Fruit fly (Drosophila melanogaster) whole organism, embryonic: ENCODE data around the gene GstD10.

Source experiments
- CG11247 ChIP-seq: fragments of 200-800 bp; sonication (Bioruptor generic); IDR thresholded peaks from 2 replicates; pipeline ENCODE4 v1.3.6; 2022; ENCODE audit warnings: missing biosample characterization, missing genetic modification characterization
- CG11696 ChIP-seq: fragments of 200-800 bp; sonication (Bioruptor generic); IDR thresholded peaks from 2 replicates; pipeline ENCODE4 v1.3.6; 2022; ENCODE audit warnings: missing biosample characterization, missing genetic modification characterization
- CG11723 ChIP-seq: fragments of 200-800 bp; sonication (Bioruptor generic); optimal IDR thresholded peaks from 2 replicates; lab custom pipeline; 2017; ENCODE audit warnings: missing biosample characterization, mild to moderate bottlenecking, missing genetic modification characterization
- CG12219 ChIP-seq: fragments of 200-800 bp; sonication (Bioruptor generic); optimal IDR thresholded peaks from 3 replicates; lab custom pipeline; 2018; ENCODE audit warnings: missing biosample characterization, mild to moderate bottlenecking, missing genetic modification characterization
- CG12744 ChIP-seq: fragments of 200-800 bp; sonication (Bioruptor generic); optimal IDR thresholded peaks from 2 replicates; lab custom pipeline; 2016; ENCODE audit warnings: missing biosample characterization, missing genetic modification characterization
- CG12942 ChIP-seq: fragments of 200-800 bp; sonication (Bioruptor generic); optimal IDR thresholded peaks from 3 replicates; lab custom pipeline; 2016; ENCODE audit warnings: missing biosample characterization, missing genetic modification characterization
- CG13296 ChIP-seq: fragments of 200-800 bp; sonication (Bioruptor generic); optimal IDR thresholded peaks from 3 replicates; lab custom pipeline; 2018; ENCODE audit warnings: missing biosample characterization, mild to moderate bottlenecking, missing genetic modification characterization
- CG13894 ChIP-seq: fragments of 200-800 bp; sonication (Bioruptor generic); optimal IDR thresholded peaks from 3 replicates; lab custom pipeline; 2018; ENCODE audit warnings: missing biosample characterization, mild to moderate bottlenecking, missing genetic modification characterization, moderate library complexity
- CG14710 ChIP-seq: fragments of 200-800 bp; sonication (Bioruptor generic); optimal IDR thresholded peaks from 3 replicates; lab custom pipeline; 2019; ENCODE audit warnings: missing biosample characterization, mild to moderate bottlenecking, missing genetic modification characterization, moderate library complexity
- CG1529 ChIP-seq: fragments of 200-800 bp; sonication (Bioruptor generic); optimal IDR thresholded peaks from 3 replicates; lab custom pipeline; 2018; ENCODE audit warnings: missing biosample characterization, missing genetic modification characterization
- CG1647 ChIP-seq: fragments of 200-800 bp; sonication (Bioruptor generic); optimal IDR thresholded peaks from 3 replicates; lab custom pipeline; 2016; ENCODE audit warnings: missing biosample characterization, missing genetic modification characterization
- CG17802 ChIP-seq: fragments of 200-800 bp; sonication (Bioruptor generic); optimal IDR thresholded peaks from 2 replicates; lab custom pipeline; 2018; ENCODE audit warnings: missing biosample characterization, mild to moderate bottlenecking, missing genetic modification characterization, moderate library complexity
- CG18011 ChIP-seq: fragments of 200-800 bp; sonication (Bioruptor generic); optimal IDR thresholded peaks from 2 replicates; lab custom pipeline; 2017; ENCODE audit warnings: missing biosample characterization, missing genetic modification characterization, mild to moderate bottlenecking, moderate library complexity, missing genotype
- CG1832 ChIP-seq: fragments of 200-800 bp; sonication (Bioruptor generic); optimal IDR thresholded peaks from 2 replicates; lab custom pipeline; 2017; ENCODE audit warnings: missing biosample characterization, mild to moderate bottlenecking, missing genetic modification characterization, inconsistent platforms
- CG34422 ChIP-seq: fragments of 200-800 bp; sonication (Bioruptor generic); IDR thresholded peaks from 3 replicates; pipeline ENCODE4 v1.3.6; 2022; ENCODE audit warnings: missing biosample characterization, missing genetic modification characterization
- CG4617 ChIP-seq: fragments of 200-800 bp; sonication (Bioruptor generic); optimal IDR thresholded peaks from 3 replicates; lab custom pipeline; 2016; ENCODE audit warnings: missing biosample characterization, missing genetic modification characterization, borderline replicate concordance
- CG6654 ChIP-seq: fragments of 200-800 bp; sonication (Bioruptor generic); optimal IDR thresholded peaks from 2 replicates; lab custom pipeline; 2017; ENCODE audit warnings: missing biosample characterization, mild to moderate bottlenecking, missing genetic modification characterization
- CG6765 ChIP-seq: fragments of 200-800 bp; sonication (Bioruptor generic); optimal IDR thresholded peaks from 3 replicates; lab custom pipeline; 2017; ENCODE audit warnings: missing biosample characterization, mild to moderate bottlenecking, missing genetic modification characterization
- CG6791 ChIP-seq: fragments of 200-800 bp; sonication (Bioruptor generic); IDR thresholded peaks from 3 replicates; pipeline ENCODE4 v1.3.6; 2022; ENCODE audit warnings: missing biosample characterization, missing genetic modification characterization; ENCODE audit not compliant: partially characterized antibody
- CG9932 ChIP-seq: fragments of 200-800 bp; sonication (Bioruptor generic); IDR thresholded peaks from 2 replicates; pipeline ENCODE4 v1.3.6; 2022; ENCODE audit warnings: missing biosample characterization, missing genetic modification characterization
- E2f2 ChIP-seq: fragments of 200-800 bp; sonication (Bioruptor generic); IDR thresholded peaks from 2 replicates; pipeline ENCODE4 v1.3.6; 2022; ENCODE audit warnings: missing biosample characterization, missing genetic modification characterization
- H15 ChIP-seq: fragments of 200-800 bp; sonication (Bioruptor generic); IDR thresholded peaks from 3 replicates; pipeline ENCODE4 v1.3.6; 2022; ENCODE audit warnings: missing biosample characterization, missing genetic modification characterization
- Hey ChIP-seq: fragments of 200-800 bp; sonication (Bioruptor generic); optimal IDR thresholded peaks from 3 replicates; lab custom pipeline; 2018; ENCODE audit warnings: missing biosample characterization, mild to moderate bottlenecking, missing genetic modification characterization
- Jarid2 ChIP-seq: fragments of 200-800 bp; sonication (Bioruptor generic); optimal IDR thresholded peaks from 3 replicates; lab custom pipeline; 2017; ENCODE audit warnings: mild to moderate bottlenecking, missing biosample characterization, missing genetic modification reagents, missing genetic modification characterization
- Lhr ChIP-seq: fragments of 200-800 bp; sonication (Bioruptor generic); optimal IDR thresholded peaks from 3 replicates; lab custom pipeline; 2017; ENCODE audit warnings: mild to moderate bottlenecking, missing biosample characterization, missing genetic modification reagents, missing genetic modification characterization
- Lim3 ChIP-seq: fragments of 200-800 bp; sonication (Bioruptor generic); IDR thresholded peaks from 2 replicates; pipeline ENCODE4 v1.3.6; 2022; ENCODE audit warnings: missing biosample characterization, missing genetic modification characterization
- Pdp1 ChIP-seq, 2 experiments: fragments of 200-800 bp; sonication (Bioruptor generic); optimal IDR thresholded peaks; 3 replicates each; lab custom pipeline; 2016; ENCODE audit warnings: missing biosample characterization in 2 of 2, missing genetic modification characterization in 2 of 2, mild to moderate bottlenecking in 1 of 2, moderate library complexity in 1 of 2
- Six4 ChIP-seq: fragments of 200-800 bp; sonication (Bioruptor generic); optimal IDR thresholded peaks from 2 replicates; lab custom pipeline; 2016; ENCODE audit warnings: missing biosample characterization, missing genetic modification characterization
- Trl ChIP-seq, 3 experiments: fragments of >200 bp in 2 of 3; fragments of 200-800 bp in 1 of 3; sonication (Bioruptor generic) in 1 of 3; optimal IDR thresholded peaks; 2 replicates in 1 of 3; 3 replicates in 2 of 3; lab custom pipeline; 2016 to 2017; ENCODE audit warnings: missing biosample characterization in 1 of 3, missing genetic modification characterization in 1 of 3
- Vsx1 ChIP-seq: fragments of 200-800 bp; sonication (Bioruptor generic); optimal IDR thresholded peaks from 2 replicates; lab custom pipeline; 2017; ENCODE audit warnings: missing biosample characterization, mild to moderate bottlenecking, missing genetic modification characterization, missing genetic modification reagents
- ac ChIP-seq: fragments of 200-800 bp; sonication (Bioruptor generic); optimal IDR thresholded peaks from 3 replicates; lab custom pipeline; 2017; ENCODE audit warnings: missing biosample characterization, mild to moderate bottlenecking, missing genetic modification characterization
- bcd ChIP-seq: fragments of 200-800 bp; sonication (Bioruptor generic); optimal IDR thresholded peaks from 2 replicates; lab custom pipeline; 2017; ENCODE audit warnings: missing biosample characterization, mild to moderate bottlenecking, missing genetic modification characterization
- bigmax ChIP-seq: fragments of 200-800 bp; sonication (Bioruptor generic); optimal IDR thresholded peaks from 2 replicates; lab custom pipeline; 2018; ENCODE audit warnings: missing biosample characterization, mild to moderate bottlenecking, missing genetic modification characterization
- br ChIP-seq: fragments of >200 bp; optimal IDR thresholded peaks from 2 replicates; lab custom pipeline; 2017
- cato ChIP-seq: fragments of 200-800 bp; sonication (Bioruptor generic); optimal IDR thresholded peaks from 2 replicates; lab custom pipeline; 2016; ENCODE audit warnings: missing biosample characterization, missing genetic modification characterization, borderline replicate concordance
- ci ChIP-seq: fragments of 200-800 bp; sonication (Bioruptor generic); IDR thresholded peaks from 3 replicates; pipeline ENCODE4 v1.3.6; 2022; ENCODE audit warnings: missing biosample characterization, missing genetic modification characterization
- ems ChIP-seq: fragments of 200-800 bp; sonication (Bioruptor generic); optimal IDR thresholded peaks from 3 replicates; lab custom pipeline; 2016; ENCODE audit warnings: missing biosample characterization, missing genetic modification characterization
- fd64A ChIP-seq: fragments of 200-800 bp; sonication (Bioruptor generic); optimal IDR thresholded peaks from 3 replicates; lab custom pipeline; 2018; ENCODE audit warnings: missing biosample characterization, mild to moderate bottlenecking, missing genetic modification characterization
- ftz-f1 ChIP-seq: fragments of 200-800 bp; sonication (Bioruptor generic); optimal IDR thresholded peaks from 2 replicates; lab custom pipeline; 2016; ENCODE audit warnings: missing biosample characterization, missing genetic modification characterization
- h ChIP-seq: fragments of >200 bp; optimal IDR thresholded peaks from 2 replicates; lab custom pipeline; 2017
- hkb ChIP-seq, 2 experiments: fragments of 200-800 bp in 1 of 2; fragments of >200 bp in 1 of 2; sonication (Bioruptor generic) in 1 of 2; IDR thresholded peaks in 1 of 2; optimal IDR thresholded peaks in 1 of 2; 2 replicates each; pipeline versions ENCODE4 v1.3.6 to Lab custom; 2017 to 2022; ENCODE audit warnings: missing biosample characterization in 1 of 2, missing genetic modification characterization in 1 of 2
- jigr1 ChIP-seq: fragments of 200-800 bp; sonication (Bioruptor generic); IDR thresholded peaks from 3 replicates; pipeline ENCODE4 v1.3.6; 2022; ENCODE audit warnings: missing biosample characterization, missing genetic modification characterization
- kni ChIP-seq: fragments of 200-800 bp; sonication (Bioruptor generic); optimal IDR thresholded peaks from 3 replicates; lab custom pipeline; 2017; ENCODE audit warnings: mild to moderate bottlenecking, missing biosample characterization, missing genetic modification reagents, missing genetic modification characterization
- lov ChIP-seq, 2 experiments: fragments of 200-800 bp in 1 of 2; fragments of >200 bp in 1 of 2; sonication (Bioruptor generic) in 1 of 2; IDR thresholded peaks in 1 of 2; optimal IDR thresholded peaks in 1 of 2; 2 replicates in 1 of 2; 3 replicates in 1 of 2; pipeline versions ENCODE4 v1.3.6 to Lab custom; 2017 to 2022; ENCODE audit warnings: missing biosample characterization in 1 of 2, missing genetic modification characterization in 1 of 2
- nau ChIP-seq: fragments of 200-800 bp; sonication (Bioruptor generic); optimal IDR thresholded peaks from 3 replicates; lab custom pipeline; 2017; ENCODE audit warnings: missing biosample characterization, mild to moderate bottlenecking, missing genetic modification characterization, missing genetic modification reagents
- pan ChIP-seq, 4 experiments: fragments of >200 bp in 3 of 4; fragments of 200-800 bp in 1 of 4; sonication (Bioruptor generic) in 1 of 4; optimal IDR thresholded peaks in 3 of 4; IDR thresholded peaks in 1 of 4; 2 replicates each; pipeline versions ENCODE4 v1.3.6 to Lab custom; 2017 to 2022; ENCODE audit warnings: missing biosample characterization in 2 of 4, missing genetic modification characterization in 2 of 4, mixed read lengths in 1 of 4
- row ChIP-seq: fragments of 200-800 bp; sonication (Bioruptor generic); IDR thresholded peaks from 3 replicates; pipeline ENCODE4 v1.3.6; 2022; ENCODE audit warnings: missing biosample characterization, missing genetic modification characterization
- tgo ChIP-seq: fragments of 200-800 bp; sonication (Bioruptor generic); IDR thresholded peaks from 3 replicates; pipeline ENCODE4 v1.3.6; 2022; ENCODE audit warnings: missing biosample characterization, missing genetic modification characterization
- unpg ChIP-seq: fragments of 200-800 bp; sonication (Bioruptor generic); optimal IDR thresholded peaks from 3 replicates; lab custom pipeline; 2018; ENCODE audit warnings: missing biosample characterization, mild to moderate bottlenecking, missing genetic modification characterization, moderate library complexity
- usp ChIP-seq: fragments of >200 bp; optimal IDR thresholded peaks from 2 replicates; lab custom pipeline; 2017; ENCODE audit warnings: missing biosample characterization, missing genetic modification characterization

GstD10 gene

DNA sequence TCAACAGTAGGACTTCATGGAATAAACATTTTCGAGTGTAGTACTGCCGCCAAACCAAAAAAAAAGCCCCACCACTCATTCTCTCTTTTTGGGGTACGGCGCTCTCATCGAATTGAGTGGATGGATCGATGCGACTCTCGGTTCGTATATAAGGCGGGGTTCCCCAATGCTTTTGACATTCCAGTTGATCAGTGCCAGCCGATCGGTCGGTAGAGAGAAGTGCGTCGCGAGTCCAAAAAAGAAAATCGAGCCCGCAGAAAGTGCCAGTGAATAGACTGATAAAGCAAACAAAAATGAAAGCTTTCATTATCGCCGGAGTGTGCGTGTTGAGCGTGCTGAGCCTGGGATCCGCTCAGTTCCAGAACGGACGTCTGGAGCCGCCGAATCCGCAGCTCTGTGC lies 5.7 kb downstream of the GstD10 start, which contains the start of gene CG4115 (continued):
- TF ChIP-seq CG11247 (GFP tag; lab: Robert Waterston, UW), result no peak
- TF ChIP-seq CG17802 (tag; lab: Kevin White, UChicago), result no peak
- TF ChIP-seq CG12744 (GFP tag; lab: Kevin White, UChicago), result no peak
- no peak for TF ChIP-seq usp (GFP tag; lab: Kevin White, UChicago)
- TF ChIP-seq Lim3, result no peak
- no peak for TF ChIP-seq tgo (GFP tag; lab: Robert Waterston, UW)
- no peak for TF ChIP-seq CG14710 (tag; lab: Kevin White, UChicago)
- TF ChIP-seq CG13296 (GFP tag; lab: Kevin White, UChicago), result no peak
- no peak for TF ChIP-seq Six4 (GFP tag; lab: Kevin White, UChicago)
- no peak for TF ChIP-seq nau
- no peak for TF ChIP-seq jigr1 (GFP tag; lab: Robert Waterston, UW)
- TF ChIP-seq Lhr (GFP tag; lab: Kevin White, UChicago), result no peak
- no peak for TF ChIP-seq fd64A
- TF ChIP-seq Vsx1 (GFP tag; lab: Kevin White, UChicago), result no peak
- no peak for TF ChIP-seq CG6654 (GFP tag; lab: Kevin White, UChicago)
- 0 out of 3 replicates have a peak, but pooled peaks have one; percentile 5 for TF ChIP-seq row (GFP tag; lab: Robert Waterston, UW)
- no peak for TF ChIP-seq h (lab: Kevin White, UChicago)
- no peak for TF ChIP-seq ftz-f1 (GFP tag; lab: Kevin White, UChicago)
- TF ChIP-seq CG6791 (GFP tag; lab: Robert Waterston, UW), result no peak
- TF ChIP-seq cato (GFP tag; lab: Kevin White, UChicago), result no peak
- no peak for TF ChIP-seq H15 (GFP tag; lab: Robert Waterston, UW)
- TF ChIP-seq Jarid2 (GFP tag; lab: Kevin White, UChicago), result peak; percentile 40
- no peak for TF ChIP-seq CG11723
- TF ChIP-seq Trl (optimal IDR thresholded peaks at IDR 0.05; lab: Kevin White, UChicago), result peak; percentile 7 to 32
- TF ChIP-seq Trl (GFP tag; optimal IDR thresholded peaks at IDR 0.05; lab: Kevin White, UChicago), result no peak
- no peak for TF ChIP-seq unpg
- no peak for TF ChIP-seq CG34422 (GFP tag; lab: Robert Waterston, UW)
- TF ChIP-seq ac (GFP tag; lab: Kevin White, UChicago), result no peak
- TF ChIP-seq CG4617 (GFP tag; lab: Kevin White, UChicago), result no peak
- no peak for TF ChIP-seq CG12219
- TF ChIP-seq Pdp1 (GFP tag; optimal IDR thresholded peaks at IDR 0.05; lab: Kevin White, UChicago), result no peak
- no peak for TF ChIP-seq lov (optimal IDR thresholded peaks at IDR 0.05; lab: Kevin White, UChicago)
- TF ChIP-seq lov (GFP tag; IDR thresholded peaks at IDR 0.05; lab: Robert Waterston, UW), result no peak
- TF ChIP-seq CG12942 (GFP tag; lab: Kevin White, UChicago), result no peak
- TF ChIP-seq CG6765 (GFP tag; lab: Kevin White, UChicago), result no peak
- TF ChIP-seq pan (optimal IDR thresholded peaks at IDR 0.05; lab: Kevin White, UChicago), result no peak
- no peak for TF ChIP-seq pan (GFP tag; optimal IDR thresholded peaks at IDR 0.05 in 1 of 2, IDR thresholded peaks at IDR 0.05 in 1 of 2)
- TF ChIP-seq CG1529 (GFP tag; lab: Kevin White, UChicago), result no peak
- TF ChIP-seq kni (GFP tag; lab: Kevin White, UChicago), result peak; percentile 23
- TF ChIP-seq bigmax (GFP tag; lab: Kevin White, UChicago), result no peak
- no peak for TF ChIP-seq CG1832
- TF ChIP-seq CG13894 (tag; lab: Kevin White, UChicago), result no peak
- no peak for TF ChIP-seq CG11696
- TF ChIP-seq hkb (optimal IDR thresholded peaks at IDR 0.05; lab: Kevin White, UChicago), result no peak
- TF ChIP-seq hkb (GFP tag; IDR thresholded peaks at IDR 0.05; lab: Robert Waterston, UW), result no peak
- TF ChIP-seq ci (GFP tag; lab: Robert Waterston, UW), result 0 out of 3 replicates have a peak, but pooled peaks have one; percentile 49
- no peak for TF ChIP-seq CG1647 (GFP tag; lab: Kevin White, UChicago)
- TF ChIP-seq E2f2 (GFP tag; lab: Robert Waterston, UW), result no peak
- no peak for TF ChIP-seq CG9932 (GFP tag; lab: Robert Waterston, UW)
- no peak for TF ChIP-seq Hey (tag; lab: Kevin White, UChicago)
- TF ChIP-seq ems (GFP tag; lab: Kevin White, UChicago), result no peak
- no peak for TF ChIP-seq CG18011
- TF ChIP-seq bcd (GFP tag; lab: Kevin White, UChicago), result no peak
- TF ChIP-seq br (lab: Kevin White, UChicago), result no peak
